Worm (Caenorhabditis elegans): Measurements from ENCODE around the gene F40G12.11.

DNA sequence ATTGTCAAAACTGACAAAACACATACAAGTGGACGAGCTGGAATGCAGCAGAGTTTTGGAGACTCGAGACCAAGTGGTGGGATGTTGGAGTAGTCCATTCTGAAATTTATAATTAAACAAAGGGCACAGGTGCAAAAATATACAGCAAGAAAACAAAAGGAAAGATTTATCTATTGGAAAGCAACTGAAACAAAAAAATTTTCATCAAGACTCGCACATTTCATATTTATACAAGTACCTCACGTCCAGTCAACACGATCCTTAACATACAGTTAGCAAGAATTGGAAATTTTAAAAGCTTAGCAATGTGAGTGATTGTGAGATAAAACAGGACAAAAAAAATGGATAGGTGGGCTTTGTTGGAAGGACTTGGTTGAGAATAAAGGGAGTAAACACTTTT is 28.3 kb downstream of the F40G12.11 start, which contains the start of gene F47B8.1:
- TF ChIP-seq pha-4 (tag; optimal IDR thresholded peaks at IDR 0.05) (no peak), ceh-9 (tag; optimal IDR thresholded peaks at IDR 0.05) (no peak), madf-2 (tag; optimal IDR thresholded peaks at IDR 0.05) (no peak), unc-86 (tag; optimal IDR thresholded peaks at IDR 0.05) (no peak), elt-2 (tag; optimal IDR thresholded peaks at IDR 0.05) (no peak), ets-4 (tag; optimal IDR thresholded peaks at IDR 0.05) (no peak), ceh-45 (GFP tag; IDR thresholded peaks at IDR 0.05) (no peak)

All from whole organism, late embryonic.